Worm (Caenorhabditis elegans) whole organism, L3 larva: ENCODE data around the gene F18H3.4.

Experiments used
- R02D3.7 ChIP-seq: fragments of 150-350 bp; optimal IDR thresholded peaks from 2 replicates; lab custom pipeline; 2014; ENCODE audit warnings: missing biosample characterization, missing genetic modification characterization
- aly-2 ChIP-seq: fragments of 150-350 bp; optimal IDR thresholded peaks from 2 replicates; lab custom pipeline; 2014; ENCODE audit warnings: missing biosample characterization, missing genetic modification characterization
- ama-1 ChIP-seq: fragments of 150-350 bp; optimal IDR thresholded peaks from 2 replicates; lab custom pipeline; 2018
- elt-1 ChIP-seq: fragments of 150-350 bp; optimal IDR thresholded peaks from 2 replicates; lab custom pipeline; 2014; ENCODE audit warnings: missing biosample characterization, missing genetic modification characterization
- fkh-10 ChIP-seq: sonication (generic microtip); optimal IDR thresholded peaks from 2 replicates; lab custom pipeline; 2017; ENCODE audit warnings: missing biosample characterization, missing genetic modification reagents, missing genetic modification characterization
- lin-39 ChIP-seq: fragments of 150-350 bp; optimal IDR thresholded peaks from 2 replicates; lab custom pipeline; 2018; ENCODE audit warnings: missing biosample characterization, missing genetic modification reagents, missing genetic modification characterization
- mdl-1 ChIP-seq: fragments of 150-350 bp; optimal IDR thresholded peaks from 2 replicates; lab custom pipeline; 2014; ENCODE audit warnings: missing biosample characterization, missing genetic modification characterization
- pha-4 ChIP-seq: fragments of 150-350 bp; optimal IDR thresholded peaks from 2 replicates; lab custom pipeline; 2014; ENCODE audit warnings: missing biosample characterization, missing genetic modification reagents, missing genetic modification characterization

DNA sequence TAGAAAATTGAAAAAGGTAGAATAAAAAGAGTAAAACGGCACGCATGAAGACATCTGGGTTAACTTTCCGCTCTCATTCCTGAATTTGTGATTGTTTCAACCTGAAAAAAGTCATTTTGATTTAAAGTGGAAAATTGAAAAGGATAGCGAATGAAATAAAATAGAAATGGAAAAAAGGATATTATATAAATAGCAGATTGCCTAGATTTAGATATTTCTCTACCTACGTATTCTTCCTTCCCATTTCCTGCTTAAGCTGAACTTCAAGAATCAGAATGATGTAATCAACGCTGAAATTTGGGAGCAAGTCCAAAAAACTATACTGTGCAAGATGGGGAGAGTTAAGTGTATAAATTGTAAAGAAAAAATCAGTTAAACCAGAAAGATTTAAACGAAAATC, 41.0 kb downstream of the F18H3.4 start, which contains the start of gene R01E6.7:
- TF ChIP-seq elt-1 (tag; lab: Kevin White, UChicago) (no peak), ama-1 (lab: Kevin White, UChicago) (no peak), lin-39 (no peak), mdl-1 (tag; lab: Kevin White, UChicago) (no peak), aly-2 (tag; lab: Kevin White, UChicago) (no peak), pha-4 (no peak), fkh-10 (GFP tag; lab: Kevin White, UChicago) (no peak), R02D3.7 (tag; lab: Kevin White, UChicago) (no peak)
